Worm (Caenorhabditis elegans): Measurements from ENCODE around the gene sma-10.

- TF ChIP-seq fos-1 (tag; optimal IDR thresholded peaks at IDR 0.05) (no peak), jun-1 (tag; optimal IDR thresholded peaks at IDR 0.05) (no peak), nhr-76 (tag; optimal IDR thresholded peaks at IDR 0.05) (no peak), elt-1 (tag; optimal IDR thresholded peaks at IDR 0.05) (no peak), lin-15B (tag; optimal IDR thresholded peaks at IDR 0.05) (no peak), aly-2 (tag; optimal IDR thresholded peaks at IDR 0.05) (no peak), nfya-1 (tag; optimal IDR thresholded peaks at IDR 0.05; ENCODE audit: insufficient read depth) (no peak), nhr-12 (tag; optimal IDR thresholded peaks at IDR 0.05) (no peak), ztf-4 (tag; optimal IDR thresholded peaks at IDR 0.05) (no peak)
Measured at ce11 chrIV:237350-237749, 36.9 kb upstream of the sma-10 start, which contains the start of gene ints-13.
